Worm (Caenorhabditis elegans): ENCODE data around the gene B0001.7.
"Not testable (repeated sequence)": the region's sequence is repeated elsewhere in the genome, so short reads cannot be mapped to it uniquely, and the experiment has no call there.

The B0001.7 gene

ce11 chrIV:12192104-12192763 lies 38.2 kb upstream of the B0001.7 start:
- no peak for TF ChIP-seq klf-2 (GFP tag; conservative IDR thresholded peaks at IDR 0.05)
- TF ChIP-seq tab-1 (GFP tag; IDR thresholded peaks at IDR 0.05), result no peak
- TF ChIP-seq ztf-29 (GFP tag; IDR thresholded peaks at IDR 0.05), result no peak
- TF ChIP-seq T22C8.4 (GFP tag; IDR thresholded peaks at IDR 0.05), result no peak
- no peak for TF ChIP-seq cog-1 (tag; optimal IDR thresholded peaks at IDR 0.05)
- no peak for TF ChIP-seq ztf-23 (GFP tag; IDR thresholded peaks at IDR 0.05)
- TF ChIP-seq flt-1 (GFP tag; IDR thresholded peaks at IDR 0.05), result no peak
- TF ChIP-seq med-1 (GFP tag; optimal IDR thresholded peaks at IDR 0.05; ENCODE audit: insufficient read depth), result no peak
- TF ChIP-seq ref-1 (GFP tag; conservative IDR thresholded peaks at IDR 0.05), result no peak

DNA sequence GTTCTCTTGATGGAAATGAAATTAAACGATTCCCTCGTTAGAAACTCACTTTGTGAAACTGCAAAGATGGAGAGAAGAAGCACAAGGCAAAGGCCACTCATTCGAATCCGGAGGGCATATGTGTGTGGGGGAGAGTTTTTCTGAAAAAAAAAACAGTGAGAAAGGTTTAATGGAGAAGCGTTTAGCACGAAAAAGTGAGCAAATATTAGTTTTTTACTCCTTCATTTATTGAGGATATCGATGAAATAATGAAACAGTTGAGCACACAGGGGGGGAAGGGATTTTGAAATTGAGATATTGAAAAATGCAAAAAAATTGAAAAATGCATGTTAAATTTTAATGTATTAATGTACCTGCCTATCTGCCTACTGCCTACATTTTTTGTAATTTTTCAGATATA lies 24.2 kb upstream of the B0001.7 start, which contains the start of gene nlr-1:
TSS of gene nlr-1 (minus strand) at position 101 of the 400 bp plus-strand sequence.
- TF ChIP-seq flt-1 (GFP tag; IDR thresholded peaks at IDR 0.05); klf-2 (GFP tag; conservative IDR thresholded peaks at IDR 0.05); ref-1 (GFP tag; conservative IDR thresholded peaks at IDR 0.05): not testable (repeated sequence)

- TF ChIP-seq T22C8.4 (GFP tag; IDR thresholded peaks at IDR 0.05) (no peak), med-1 (GFP tag; optimal IDR thresholded peaks at IDR 0.05; ENCODE audit: insufficient read depth) (no peak)
Measured at ce11 chrIV:12167944-12168343, 13.9 kb upstream of the B0001.7 start, which contains the start of gene F20B10.3. TSS of gene F20B10.3 (plus strand) at chrIV:12168244.

DNA sequence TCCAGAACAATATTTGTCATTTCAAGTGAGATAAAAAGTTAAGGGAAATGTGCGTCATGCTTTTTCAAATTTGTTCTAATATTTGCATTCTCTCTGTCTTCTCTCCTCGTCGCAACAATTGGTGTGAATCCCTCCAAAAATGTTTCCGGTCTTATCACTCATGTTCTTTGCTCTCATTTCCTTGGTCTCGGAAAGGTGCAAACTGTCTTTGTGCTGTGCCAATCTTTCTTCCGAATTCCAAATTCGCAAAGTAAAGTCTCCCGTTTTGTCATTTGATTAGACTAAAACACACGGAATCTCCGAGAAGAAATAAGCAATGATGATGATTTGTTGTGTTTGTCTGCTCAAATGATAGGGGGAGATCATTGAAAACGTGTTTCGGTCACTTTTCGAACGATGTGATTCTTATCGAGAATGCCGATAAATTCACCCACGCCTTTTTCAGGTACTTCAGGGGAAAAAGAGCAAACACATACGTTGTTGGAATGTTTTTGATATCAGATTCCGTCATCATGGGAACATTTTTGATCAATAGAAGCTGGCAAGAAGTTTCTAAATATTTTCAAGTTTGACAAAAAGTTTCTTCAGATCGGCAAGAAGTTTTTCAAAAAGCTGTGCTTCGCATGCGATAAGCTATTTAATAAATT lies 11.5 kb upstream of the B0001.7 start:
- TF ChIP-seq tab-1 (GFP tag; IDR thresholded peaks at IDR 0.05) (no peak), ref-1 (GFP tag; conservative IDR thresholded peaks at IDR 0.05) (no peak), T22C8.4 (GFP tag; IDR thresholded peaks at IDR 0.05) (no peak), cog-1 (tag; optimal IDR thresholded peaks at IDR 0.05) (no peak)

DNA sequence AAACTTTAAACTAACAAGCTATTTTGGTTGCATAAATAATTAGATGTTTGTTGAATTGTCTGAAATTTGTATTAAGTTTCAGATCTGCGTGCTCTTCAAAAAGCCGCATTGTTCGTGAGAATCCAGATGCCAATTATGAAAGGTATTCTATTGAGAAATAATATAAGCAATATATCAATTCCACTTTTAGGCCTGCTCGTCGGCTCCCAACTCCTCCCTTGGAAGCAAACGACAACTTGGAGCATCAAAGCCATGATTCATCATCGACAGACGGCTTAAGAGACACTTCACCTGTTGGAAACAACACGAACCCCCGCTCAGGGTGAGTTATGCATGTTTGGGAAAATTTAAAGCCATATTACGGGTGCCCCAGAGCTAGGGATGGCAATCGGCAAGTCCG lies 8.7 kb upstream of the B0001.7 start:
- no peak for TF ChIP-seq T22C8.4 (GFP tag; IDR thresholded peaks at IDR 0.05)
- no peak for TF ChIP-seq flt-1 (GFP tag; IDR thresholded peaks at IDR 0.05)
- TF ChIP-seq klf-2 (GFP tag; conservative IDR thresholded peaks at IDR 0.05), result no peak
- no peak for TF ChIP-seq tab-1 (GFP tag; IDR thresholded peaks at IDR 0.05)
- no peak for TF ChIP-seq cog-1 (tag; optimal IDR thresholded peaks at IDR 0.05)
- no peak for TF ChIP-seq ztf-29 (GFP tag; IDR thresholded peaks at IDR 0.05)
- no peak for TF ChIP-seq ref-1 (GFP tag; conservative IDR thresholded peaks at IDR 0.05)
- no peak for TF ChIP-seq med-1 (GFP tag; optimal IDR thresholded peaks at IDR 0.05; ENCODE audit: insufficient read depth)
- no peak for TF ChIP-seq ztf-23 (GFP tag; IDR thresholded peaks at IDR 0.05)

ce11 chrIV:12160421-12160820 lies 6.4 kb upstream of the B0001.7 start:
- TF ChIP-seq ref-1 (GFP tag; conservative IDR thresholded peaks at IDR 0.05) (no peak), flt-1 (GFP tag; IDR thresholded peaks at IDR 0.05) (no peak), T22C8.4 (GFP tag; IDR thresholded peaks at IDR 0.05) (no peak), cog-1 (tag; optimal IDR thresholded peaks at IDR 0.05) (no peak), ztf-23 (GFP tag; IDR thresholded peaks at IDR 0.05) (no peak), ztf-29 (GFP tag; IDR thresholded peaks at IDR 0.05) (no peak), klf-2 (GFP tag; conservative IDR thresholded peaks at IDR 0.05) (no peak), med-1 (GFP tag; optimal IDR thresholded peaks at IDR 0.05; ENCODE audit: insufficient read depth) (no peak), tab-1 (GFP tag; IDR thresholded peaks at IDR 0.05) (no peak)

- 0 out of 2 replicates have a peak, but pooled peaks have one; percentile 7 for TF ChIP-seq tab-1 (GFP tag; IDR thresholded peaks at IDR 0.05)
- peak; percentile 66 for TF ChIP-seq T22C8.4 (GFP tag; IDR thresholded peaks at IDR 0.05)
- peak; percentile 41 for TF ChIP-seq cog-1 (tag; optimal IDR thresholded peaks at IDR 0.05)
- TF ChIP-seq klf-2 (GFP tag; conservative IDR thresholded peaks at IDR 0.05), result no peak
- no peak for TF ChIP-seq med-1 (GFP tag; optimal IDR thresholded peaks at IDR 0.05; ENCODE audit: insufficient read depth)
- 0 out of 2 replicates have a peak, but pooled peaks have one; percentile 23 for TF ChIP-seq flt-1 (GFP tag; IDR thresholded peaks at IDR 0.05)
- TF ChIP-seq ztf-23 (GFP tag; IDR thresholded peaks at IDR 0.05), result no peak
- TF ChIP-seq ztf-29 (GFP tag; IDR thresholded peaks at IDR 0.05), result no peak
- no peak for TF ChIP-seq ref-1 (GFP tag; conservative IDR thresholded peaks at IDR 0.05)
Measured at ce11 chrIV:12157915-12158314, 3.9 kb upstream of the B0001.7 start.

ce11 chrIV:12156642-12157233 lies 2.7 kb upstream of the B0001.7 start, which contains the start of gene eri-12:
TSS of gene eri-12 (plus strand) at chrIV:12156838.
- TF ChIP-seq flt-1 (GFP tag; IDR thresholded peaks at IDR 0.05), result no peak
- TF ChIP-seq tab-1 (GFP tag; IDR thresholded peaks at IDR 0.05), result no peak
- no peak for TF ChIP-seq ref-1 (GFP tag; conservative IDR thresholded peaks at IDR 0.05)
- 0 out of 2 replicates have a peak, but pooled peaks have one; percentile 18 for TF ChIP-seq T22C8.4 (GFP tag; IDR thresholded peaks at IDR 0.05)
- TF ChIP-seq med-1 (GFP tag; optimal IDR thresholded peaks at IDR 0.05; ENCODE audit: insufficient read depth), result no peak
- no peak for TF ChIP-seq ztf-29 (GFP tag; IDR thresholded peaks at IDR 0.05)

DNA sequence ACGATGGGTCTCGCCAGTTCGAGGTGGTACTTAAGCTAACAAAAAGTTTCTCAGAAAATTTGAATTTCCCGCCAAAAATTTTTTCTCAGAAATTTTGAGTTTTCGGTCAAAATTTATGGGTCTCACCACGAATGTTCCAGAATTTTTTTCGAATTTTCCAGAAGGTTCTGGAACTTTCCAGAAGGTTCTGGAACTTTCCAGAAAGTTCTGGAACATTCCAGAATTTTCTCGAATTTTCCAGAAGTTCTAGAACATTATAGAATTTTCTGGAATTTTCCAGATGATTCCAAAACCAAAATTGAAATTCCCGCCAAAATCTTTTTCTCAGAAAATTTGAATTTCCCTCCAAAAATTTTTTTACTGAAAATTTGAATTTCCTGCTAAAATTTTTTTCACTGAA lies 1.8 kb upstream of the B0001.7 start:
- peak; percentile 89 for TF ChIP-seq flt-1 (GFP tag; IDR thresholded peaks at IDR 0.05)

ce11 chrIV:12150877-12151276 lies 3.2 kb downstream of the B0001.7 start, which contains the start of gene B0001.2:
TSS of gene B0001.2 (minus strand) at chrIV:12150977.
- TF ChIP-seq flt-1 (GFP tag; IDR thresholded peaks at IDR 0.05), result no peak
- no peak for TF ChIP-seq ref-1 (GFP tag; conservative IDR thresholded peaks at IDR 0.05)
- no peak for TF ChIP-seq tab-1 (GFP tag; IDR thresholded peaks at IDR 0.05)
- no peak for TF ChIP-seq T22C8.4 (GFP tag; IDR thresholded peaks at IDR 0.05)
- no peak for TF ChIP-seq klf-2 (GFP tag; conservative IDR thresholded peaks at IDR 0.05)
- no peak for TF ChIP-seq ztf-23 (GFP tag; IDR thresholded peaks at IDR 0.05)
- TF ChIP-seq ztf-29 (GFP tag; IDR thresholded peaks at IDR 0.05), result no peak
- no peak for TF ChIP-seq med-1 (GFP tag; optimal IDR thresholded peaks at IDR 0.05; ENCODE audit: insufficient read depth)
- no peak for TF ChIP-seq cog-1 (tag; optimal IDR thresholded peaks at IDR 0.05)
